Worm (Caenorhabditis elegans) whole organism, young adult: ENCODE data around the gene H08M01.1.

Experiments used
- B0019.2 ChIP-seq: fragments of 200-800 bp; sonication (Bioruptor generic); conservative IDR thresholded peaks from 2 replicates; pipeline ENCODE4 v1.3.6; 2022; ENCODE audit warnings: missing genetic modification reagents, missing genetic modification characterization, missing compliant biosample characterization
- B0261.1 ChIP-seq: sonication (generic microtip); optimal IDR thresholded peaks from 2 replicates; lab custom pipeline; 2016; ENCODE audit warnings: mild to moderate bottlenecking, missing genetic modification characterization, moderate library complexity, missing compliant biosample characterization
- F37B4.10 ChIP-seq: fragments of 200-800 bp; sonication (Bioruptor generic); IDR thresholded peaks from 2 replicates; pipeline ENCODE4 v1.3.6; 2022; ENCODE audit warnings: missing genetic modification characterization, missing compliant biosample characterization
- F49E8.2 ChIP-seq: sonication (generic microtip); optimal IDR thresholded peaks from 3 replicates; lab custom pipeline; 2017; ENCODE audit warnings: missing genetic modification characterization, mild to moderate bottlenecking, missing compliant biosample characterization, antibody characterized with exemption, moderate library complexity; ENCODE audit not compliant: insufficient read depth
- Y53G8AR.9 ChIP-seq: fragments of 200-800 bp; sonication (Bioruptor generic); conservative IDR thresholded peaks from 2 replicates; pipeline ENCODE4 v1.3.6; 2022; ENCODE audit warnings: missing genetic modification reagents, missing genetic modification characterization, missing compliant biosample characterization
- Y56A3A.18 ChIP-seq: fragments of 200-800 bp; sonication (Bioruptor generic); IDR thresholded peaks from 2 replicates; pipeline ENCODE4 v1.3.6; 2022; ENCODE audit warnings: missing genetic modification reagents, missing genetic modification characterization, missing compliant biosample characterization
- Y79H2A.3 ChIP-seq: fragments of 200-800 bp; sonication (Bioruptor generic); conservative IDR thresholded peaks from 2 replicates; pipeline ENCODE4 v1.3.6; 2022; ENCODE audit warnings: missing genetic modification reagents, missing genetic modification characterization, missing compliant biosample characterization
- Y95B8A.8 ChIP-seq: fragments of 200-800 bp; sonication (Bioruptor generic); IDR thresholded peaks from 2 replicates; pipeline ENCODE4 v1.3.6; 2022; ENCODE audit warnings: missing genetic modification reagents, missing genetic modification characterization, missing compliant biosample characterization
- akir-1 ChIP-seq: fragments of 200-800 bp; sonication (Bioruptor generic); optimal IDR thresholded peaks from 2 replicates; lab custom pipeline; 2018; ENCODE audit warnings: mild to moderate bottlenecking, missing genetic modification characterization, moderate library complexity, missing compliant biosample characterization
- ama-1 ChIP-seq, 3 experiments: fragments of 150-350 bp in 1 of 3; sonication (generic microtip) in 2 of 3; optimal IDR thresholded peaks; 2 replicates each; lab custom pipeline; 2014 to 2018; ENCODE audit warnings: missing biosample characterization in 2 of 3, missing genetic modification characterization in 2 of 3, missing genetic modification reagents in 2 of 3
- attf-3 ChIP-seq: fragments of 200-800 bp; sonication (Bioruptor generic); conservative IDR thresholded peaks from 2 replicates; pipeline ENCODE4 v1.3.6; 2022; ENCODE audit warnings: missing genetic modification reagents, missing genetic modification characterization, missing compliant biosample characterization
- attf-6 ChIP-seq: fragments of 200-800 bp; sonication (Bioruptor generic); IDR thresholded peaks from 2 replicates; pipeline ENCODE4 v1.3.6; 2022; ENCODE audit warnings: missing genetic modification reagents, missing genetic modification characterization, missing compliant biosample characterization
- ceh-79 ChIP-seq: sonication (generic microtip); optimal IDR thresholded peaks from 2 replicates; lab custom pipeline; 2017; ENCODE audit warnings: mild to moderate bottlenecking, missing genetic modification characterization, missing compliant biosample characterization
- die-1 ChIP-seq: sonication (generic microtip); optimal IDR thresholded peaks from 2 replicates; lab custom pipeline; 2016; ENCODE audit warnings: missing genotype, mild to moderate bottlenecking, missing genetic modification characterization, missing compliant biosample characterization
- dox-1 ChIP-seq: fragments of 200-800 bp; sonication (Bioruptor generic); IDR thresholded peaks from 2 replicates; pipeline ENCODE4 v1.3.6; 2022; ENCODE audit warnings: missing genetic modification reagents, missing genetic modification characterization, missing compliant biosample characterization
- egl-44 ChIP-seq: fragments of 200-800 bp; sonication (Bioruptor generic); IDR thresholded peaks from 2 replicates; pipeline ENCODE4 v1.3.6; 2022; ENCODE audit warnings: missing genetic modification reagents, missing genetic modification characterization, missing compliant biosample characterization
- egrh-3 ChIP-seq: fragments of 200-800 bp; sonication (Bioruptor generic); IDR thresholded peaks from 2 replicates; pipeline ENCODE4 v1.3.6; 2022; ENCODE audit warnings: missing genetic modification reagents, missing genetic modification characterization, missing compliant biosample characterization
- ekl-4 ChIP-seq: fragments of 200-800 bp; sonication (Bioruptor generic); IDR thresholded peaks from 2 replicates; pipeline ENCODE4 v1.3.6; 2022; ENCODE audit warnings: missing genetic modification reagents, missing genetic modification characterization, missing compliant biosample characterization
- hmg-1.2 ChIP-seq: fragments of 200-800 bp; sonication (Bioruptor generic); IDR thresholded peaks from 2 replicates; pipeline ENCODE4 v1.3.6; 2022; ENCODE audit warnings: missing genetic modification reagents, missing genetic modification characterization, missing compliant biosample characterization
- hrde-1 ChIP-seq: sonication (generic microtip); optimal IDR thresholded peaks from 2 replicates; lab custom pipeline; 2016; ENCODE audit warnings: missing genetic modification characterization, mild to moderate bottlenecking, missing compliant biosample characterization, moderate library complexity, missing genotype, missing genetic modification reagents, borderline replicate concordance
- hsf-1 ChIP-seq: fragments of 200-800 bp; sonication (Bioruptor generic); IDR thresholded peaks from 2 replicates; pipeline ENCODE4 v1.3.6; 2022; ENCODE audit warnings: missing genetic modification reagents, missing genetic modification characterization, missing compliant biosample characterization
- let-526 ChIP-seq: fragments of 200-800 bp; sonication (Bioruptor generic); IDR thresholded peaks from 2 replicates; pipeline ENCODE4 v1.3.6; 2022; ENCODE audit warnings: missing genetic modification reagents, missing genetic modification characterization, missing compliant biosample characterization
- lin-35 ChIP-seq, 3 experiments: fragments of 150-350 bp in 2 of 3; sonication (generic microtip) in 1 of 3; optimal IDR thresholded peaks; 2 replicates each; lab custom pipeline; 2014 to 2018; ENCODE audit warnings: missing biosample characterization in 3 of 3, missing genetic modification characterization in 3 of 3, missing genetic modification reagents in 3 of 3
- lir-1 ChIP-seq: fragments of 200-800 bp; sonication (Bioruptor generic); conservative IDR thresholded peaks from 2 replicates; pipeline ENCODE4 v1.3.6; 2022; ENCODE audit warnings: missing genetic modification reagents, missing genetic modification characterization, missing compliant biosample characterization
- lsy-27 ChIP-seq: sonication (generic microtip); optimal IDR thresholded peaks from 2 replicates; lab custom pipeline; 2017; ENCODE audit warnings: missing genetic modification characterization, mild to moderate bottlenecking, missing compliant biosample characterization, antibody characterized with exemption, missing genotype, borderline replicate concordance; ENCODE audit not compliant: insufficient read depth
- madf-8 ChIP-seq: fragments of 200-800 bp; sonication (Bioruptor generic); conservative IDR thresholded peaks from 2 replicates; pipeline ENCODE4 v1.3.6; 2022; ENCODE audit warnings: missing genetic modification reagents, missing genetic modification characterization, missing compliant biosample characterization
- mel-28 ChIP-seq: sonication (generic microtip); optimal IDR thresholded peaks from 2 replicates; lab custom pipeline; 2016; ENCODE audit warnings: borderline replicate concordance, mild to moderate bottlenecking, missing genetic modification characterization, missing compliant biosample characterization
- mes-4 ChIP-seq: sonication (generic microtip); optimal IDR thresholded peaks from 2 replicates; lab custom pipeline; 2016; ENCODE audit warnings: missing genotype, missing genetic modification characterization, missing compliant biosample characterization
- nfya-1 ChIP-seq: sonication (generic microtip); optimal IDR thresholded peaks from 2 replicates; lab custom pipeline; 2017; ENCODE audit warnings: antibody characterized with exemption, missing compliant biosample characterization, missing genetic modification characterization, borderline replicate concordance; ENCODE audit not compliant: insufficient read depth
- sea-2 ChIP-seq: fragments of 200-800 bp; sonication (Bioruptor generic); IDR thresholded peaks from 2 replicates; pipeline ENCODE4 v1.3.6; 2022; ENCODE audit warnings: missing genetic modification characterization, missing compliant biosample characterization
- snpc-1.1 ChIP-seq: sonication (generic microtip); optimal IDR thresholded peaks from 2 replicates; lab custom pipeline; 2017; ENCODE audit warnings: missing genetic modification characterization, mild to moderate bottlenecking, missing compliant biosample characterization, antibody characterized with exemption, moderate library complexity, missing genotype, missing genetic modification reagents; ENCODE audit not compliant: insufficient read depth
- snpc-1.3 ChIP-seq: sonication (generic microtip); optimal IDR thresholded peaks from 2 replicates; lab custom pipeline; 2017; ENCODE audit warnings: missing genetic modification characterization, mild to moderate bottlenecking, missing compliant biosample characterization, antibody characterized with exemption, moderate library complexity, missing genotype, missing genetic modification reagents; ENCODE audit not compliant: insufficient read depth
- snpc-4 ChIP-seq, 5 experiments: fragments of 150-350 bp in 1 of 5; sonication (generic microtip) in 4 of 5; optimal IDR thresholded peaks; 2 replicates each; lab custom pipeline; 2014 to 2018; ENCODE audit warnings: missing genetic modification characterization in 5 of 5, missing biosample characterization in 3 of 5, antibody characterized with exemption in 2 of 5, mild to moderate bottlenecking in 2 of 5, missing compliant biosample characterization in 2 of 5, missing genotype in 2 of 5, moderate library complexity in 2 of 5, missing genetic modification reagents in 1 of 5
- tbp1 ChIP-seq: fragments of 200-800 bp; sonication (Bioruptor generic); optimal IDR thresholded peaks from 2 replicates; lab custom pipeline; 2018; ENCODE audit warnings: mild to moderate bottlenecking, missing genetic modification characterization, missing compliant biosample characterization
- tbx-9 ChIP-seq: sonication (generic microtip); optimal IDR thresholded peaks from 2 replicates; lab custom pipeline; 2016; ENCODE audit warnings: borderline replicate concordance, missing genetic modification characterization, inconsistent platforms, missing compliant biosample characterization
- unc-130 ChIP-seq: sonication (generic microtip); optimal IDR thresholded peaks from 2 replicates; lab custom pipeline; 2016; ENCODE audit warnings: missing genetic modification reagents, missing genetic modification characterization, missing compliant biosample characterization
- unc-62 ChIP-seq: fragments of 150-350 bp; optimal IDR thresholded peaks from 2 replicates; lab custom pipeline; 2014; ENCODE audit warnings: missing biosample characterization, missing genetic modification reagents, missing genetic modification characterization
- ztf-22 ChIP-seq: fragments of 200-800 bp; sonication (Bioruptor generic); optimal IDR thresholded peaks from 2 replicates; lab custom pipeline; 2018; ENCODE audit warnings: mild to moderate bottlenecking, missing genetic modification characterization, moderate library complexity, missing compliant biosample characterization
- ztf-26 ChIP-seq: sonication (generic microtip); optimal IDR thresholded peaks from 2 replicates; lab custom pipeline; 2017; ENCODE audit warnings: missing genetic modification characterization, missing compliant biosample characterization
- ztf-28 ChIP-seq: fragments of 200-800 bp; sonication (Bioruptor generic); IDR thresholded peaks from 2 replicates; pipeline ENCODE4 v1.3.6; 2022; ENCODE audit warnings: missing genetic modification reagents, missing genetic modification characterization, missing compliant biosample characterization

The H08M01.1 gene

DNA sequence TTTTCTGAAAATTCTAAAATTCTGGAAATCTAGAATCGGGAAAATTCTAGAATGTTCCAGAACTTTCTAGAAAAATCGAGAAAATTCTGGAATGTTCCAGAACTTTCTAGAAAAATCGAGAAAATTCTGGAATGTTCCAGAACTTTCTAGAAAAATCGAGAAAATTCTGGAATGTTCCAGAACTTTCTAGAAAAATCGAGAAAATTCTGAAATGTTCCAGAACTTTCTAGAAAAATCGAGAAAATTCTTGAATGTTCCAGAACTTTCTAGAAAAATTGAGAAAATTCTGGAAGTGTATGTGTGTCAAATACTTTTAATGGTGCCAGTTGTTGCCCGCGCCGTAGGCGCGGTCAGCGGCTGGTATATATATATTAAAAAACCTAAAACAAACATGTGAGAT lies 11.1 kb upstream of the H08M01.1 start:
- TF ChIP-seq hsf-1 (GFP tag; lab: Robert Waterston, UW), result peak; percentile 88
- TF ChIP-seq egrh-3 (GFP tag; lab: Robert Waterston, UW), result peak; percentile 67; the same call in 1 of the 2 replicates

DNA sequence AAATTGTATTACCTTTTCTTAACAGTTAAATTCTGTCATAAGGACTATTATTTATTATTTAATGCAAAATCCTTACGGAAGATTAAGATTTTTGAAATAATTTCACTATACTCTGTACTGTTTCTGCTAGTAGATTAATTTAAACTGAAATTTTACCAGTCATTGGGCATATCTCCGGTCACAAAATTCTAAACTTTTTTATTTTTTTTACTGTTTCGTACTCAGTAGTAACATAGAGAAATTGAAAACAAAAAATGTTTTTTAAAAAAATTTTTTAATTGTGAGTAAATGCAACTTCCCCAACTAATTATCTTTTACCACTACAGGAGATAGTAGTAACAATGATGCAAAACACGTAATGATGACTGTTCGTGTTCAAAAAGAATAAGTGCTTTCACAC lies 2.1 kb upstream of the H08M01.1 start:
- TF ChIP-seq snpc-4 (GFP tag; optimal IDR thresholded peaks at IDR 0.05; lab: Kevin White, UChicago) (no peak), snpc-4 (tag; optimal IDR thresholded peaks at IDR 0.05; lab: Kevin White, UChicago) (peak in 1 of 4 experiments; percentile 12), dox-1 (GFP tag; lab: Robert Waterston, UW) (no peak), sea-2 (no peak), Y53G8AR.9 (GFP tag; lab: Robert Waterston, UW) (no peak), snpc-1.1 (no peak), let-526 (GFP tag; lab: Robert Waterston, UW) (no peak), F49E8.2 (tag; lab: Kevin White, UChicago) (no peak), mel-28 (tag; lab: Kevin White, UChicago) (no peak), tbx-9 (tag; lab: Kevin White, UChicago) (no peak), attf-6 (peak; percentile 58; the same call in 1 of the 2 replicates), mes-4 (tag; lab: Kevin White, UChicago) (no peak), B0019.2 (no peak), madf-8 (GFP tag; lab: Robert Waterston, UW) (no peak), ama-1 (optimal IDR thresholded peaks at IDR 0.05; lab: Kevin White, UChicago) (no peak), ama-1 (GFP tag; optimal IDR thresholded peaks at IDR 0.05; lab: Kevin White, UChicago) (no peak), lin-35 (GFP tag; optimal IDR thresholded peaks at IDR 0.05; lab: Kevin White, UChicago) (no peak), snpc-1.3 (tag; lab: Kevin White, UChicago) (no peak)

ce11 chrIV:13834394-13835129 lies 1.6 kb downstream of the H08M01.1 start:
- TF ChIP-seq unc-62 (GFP tag; lab: Kevin White, UChicago), result no peak
- no peak for TF ChIP-seq madf-8 (GFP tag; lab: Robert Waterston, UW)
- TF ChIP-seq ztf-22, result no peak
- no peak for TF ChIP-seq akir-1 (GFP tag; lab: Kevin White, UChicago)
- TF ChIP-seq die-1 (tag; lab: Kevin White, UChicago), result no peak
- no peak for TF ChIP-seq attf-3
- TF ChIP-seq ztf-26, result no peak
- TF ChIP-seq F37B4.10 (GFP tag; lab: Robert Waterston, UW), result no peak
- TF ChIP-seq Y56A3A.18 (GFP tag; lab: Robert Waterston, UW), result no peak
- no peak for TF ChIP-seq lsy-27 (tag; lab: Kevin White, UChicago)
- TF ChIP-seq ekl-4 (GFP tag; lab: Robert Waterston, UW), result no peak
- TF ChIP-seq, all 124 proteins: peak for 0

- TF ChIP-seq hmg-1.2 (GFP tag; lab: Robert Waterston, UW) (no peak), ceh-79 (tag; lab: Kevin White, UChicago) (no peak), Y79H2A.3 (GFP tag; lab: Robert Waterston, UW) (no peak), attf-6 (no peak), egrh-3 (GFP tag; lab: Robert Waterston, UW) (no peak), Y95B8A.8 (GFP tag; lab: Robert Waterston, UW) (no peak), dox-1 (GFP tag; lab: Robert Waterston, UW) (no peak), tbp1 (GFP tag; lab: Kevin White, UChicago) (no peak), Y56A3A.18 (GFP tag; lab: Robert Waterston, UW) (no peak), egl-44 (no peak), unc-130 (no peak), ztf-28 (GFP tag; lab: Robert Waterston, UW) (no peak), die-1 (tag; lab: Kevin White, UChicago) (no peak), nfya-1 (tag; lab: Kevin White, UChicago) (no peak), hrde-1 (tag; lab: Kevin White, UChicago) (no peak), lsy-27 (tag; lab: Kevin White, UChicago) (no peak), lir-1 (GFP tag; lab: Robert Waterston, UW) (no peak), B0261.1 (tag; lab: Kevin White, UChicago) (no peak)
Observed at ce11 chrIV:13827586-13827985, 8.6 kb downstream of the H08M01.1 start, which contains the start of gene rga-5. Gene rga-5 (plus strand): TSS chrIV:13827886.
